Worm (Caenorhabditis elegans): ENCODE results near the gene ltd-1.
A peak's percentile ranks its signal among the peaks of the same experiment; 100 is the strongest.

The ltd-1 gene

ce11 chrII:8071801-8072544, 20.6 kb downstream of the ltd-1 start (continued):
- peak; percentile 4 for TF ChIP-seq sup-37 (GFP tag; optimal IDR thresholded peaks at IDR 0.05)
- TF ChIP-seq nhr-71 (tag; optimal IDR thresholded peaks at IDR 0.05) = peak; percentile 89
- TF ChIP-seq lin-15B (tag; optimal IDR thresholded peaks at IDR 0.05) = no peak

ce11 chrII:8071012-8071625, 21.4 kb downstream of the ltd-1 start:
- TF ChIP-seq aha-1 (tag; optimal IDR thresholded peaks at IDR 0.05) (no peak), alr-1 (tag; optimal IDR thresholded peaks at IDR 0.05; ENCODE audit: borderline replicate concordance) (no peak), nhr-85 (tag) (peak; percentile 86), fkh-4 (tag; optimal IDR thresholded peaks at IDR 0.05; ENCODE audit: borderline replicate concordance) (no peak), nhr-28 (tag; optimal IDR thresholded peaks at IDR 0.05) (no peak), grh-1 (GFP tag; IDR thresholded peaks at IDR 0.05) (0 out of 2 replicates have a peak, but pooled peaks have one; percentile 18), fkh-10 (GFP tag; optimal IDR thresholded peaks at IDR 0.05) (no peak), snu-23 (GFP tag; optimal IDR thresholded peaks at IDR 0.05) (peak; percentile 3), lin-14 (GFP tag; optimal IDR thresholded peaks at IDR 0.05) (peak; percentile 46), unc-86 (tag; optimal IDR thresholded peaks at IDR 0.05) (no peak), mef-2 (tag; optimal IDR thresholded peaks at IDR 0.05) (no peak), nhr-76 (tag; optimal IDR thresholded peaks at IDR 0.05) (no peak), hlh-4 (tag; optimal IDR thresholded peaks at IDR 0.05) (no peak), xbp-1 (tag; optimal IDR thresholded peaks at IDR 0.05) (no peak), nhr-11 (tag; optimal IDR thresholded peaks at IDR 0.05) (no peak), ceh-88 (GFP tag; IDR thresholded peaks at IDR 0.05) (no peak), irx-1 (tag; optimal IDR thresholded peaks at IDR 0.05) (no peak), vab-15 (tag; optimal IDR thresholded peaks at IDR 0.05) (no peak), nhr-20 (tag; optimal IDR thresholded peaks at IDR 0.05) (peak; percentile 37), isw-1 (GFP tag; IDR thresholded peaks at IDR 0.05) (no peak), efl-1 (optimal IDR thresholded peaks at IDR 0.05) (no peak), efl-1 (GFP tag; optimal IDR thresholded peaks at IDR 0.05 in 1 of 2) (no peak), lin-13 (GFP tag; optimal IDR thresholded peaks at IDR 0.05) (no peak), sup-37 (GFP tag; optimal IDR thresholded peaks at IDR 0.05) (no peak), nhr-19 (GFP tag; conservative IDR thresholded peaks at IDR 0.05) (no peak; the same call in 1 of the 2 replicates), lin-39 (tag; optimal IDR thresholded peaks at IDR 0.05) (no peak), lin-15B (tag; optimal IDR thresholded peaks at IDR 0.05) (no peak), fkh-8 (tag; optimal IDR thresholded peaks at IDR 0.05) (no peak), nhr-84 (tag; optimal IDR thresholded peaks at IDR 0.05) (no peak), ceh-82 (tag; optimal IDR thresholded peaks at IDR 0.05) (no peak), elt-2 (tag; optimal IDR thresholded peaks at IDR 0.05) (peak; percentile 66), jun-1 (tag; optimal IDR thresholded peaks at IDR 0.05) (no peak), blmp-1 (tag; optimal IDR thresholded peaks at IDR 0.05) (peak; percentile 92), zip-4 (GFP tag; optimal IDR thresholded peaks at IDR 0.05) (no peak), ztf-11 (tag; optimal IDR thresholded peaks at IDR 0.05) (no peak), sox-4 (tag; optimal IDR thresholded peaks at IDR 0.05) (no peak), C04F5.9 (tag; optimal IDR thresholded peaks at IDR 0.05) (no peak), unc-98 (GFP tag; IDR thresholded peaks at IDR 0.05) (no peak), elt-3 (tag; optimal IDR thresholded peaks at IDR 0.05) (peak in 5 of 6 experiments; percentile 18 to 66 (median 33)), tbx-2 (tag; optimal IDR thresholded peaks at IDR 0.05) (peak; percentile 13), mep-1 (tag; optimal IDR thresholded peaks at IDR 0.05) (no peak), lin-35 (GFP tag; optimal IDR thresholded peaks at IDR 0.05) (no peak), nhr-71 (tag; optimal IDR thresholded peaks at IDR 0.05) (peak; percentile 37)

Measured in whole organism, L1 larva.